Fruit fly (Drosophila melanogaster) whole organism, embryonic: Measurements from ENCODE around the gene Bub1.

Experiments used
- Atf3 ChIP-seq: fragments of 200-800 bp; sonication (Bioruptor generic); optimal IDR thresholded peaks from 3 replicates; lab custom pipeline; 2016; ENCODE audit warnings: missing biosample characterization, missing genetic modification characterization
- CG10209 ChIP-seq: fragments of 200-800 bp; sonication (Bioruptor generic); optimal IDR thresholded peaks from 3 replicates; lab custom pipeline; 2017; ENCODE audit warnings: missing biosample characterization, mild to moderate bottlenecking, missing genetic modification characterization, missing genetic modification reagents
- CG10565 ChIP-seq: fragments of 200-800 bp; sonication (Bioruptor generic); optimal IDR thresholded peaks from 3 replicates; lab custom pipeline; 2016; ENCODE audit warnings: missing biosample characterization, mild to moderate bottlenecking, missing genetic modification characterization
- CG11247 ChIP-seq: fragments of 200-800 bp; sonication (Bioruptor generic); IDR thresholded peaks from 2 replicates; pipeline ENCODE4 v1.3.6; 2022; ENCODE audit warnings: missing biosample characterization, missing genetic modification characterization
- CG11723 ChIP-seq: fragments of 200-800 bp; sonication (Bioruptor generic); optimal IDR thresholded peaks from 2 replicates; lab custom pipeline; 2017; ENCODE audit warnings: missing biosample characterization, mild to moderate bottlenecking, missing genetic modification characterization
- CG12236 ChIP-seq: fragments of 200-800 bp; sonication (Bioruptor generic); optimal IDR thresholded peaks from 2 replicates; lab custom pipeline; 2016; ENCODE audit warnings: missing biosample characterization, missing genetic modification characterization
- CG14667 ChIP-seq: fragments of 200-800 bp; sonication (Bioruptor generic); IDR thresholded peaks from 2 replicates; pipeline ENCODE4 v1.3.6; 2022; ENCODE audit warnings: missing biosample characterization, missing genetic modification characterization
- CG17912 ChIP-seq: fragments of 200-800 bp; sonication (Bioruptor generic); optimal IDR thresholded peaks from 2 replicates; lab custom pipeline; 2018; ENCODE audit warnings: missing biosample characterization, mild to moderate bottlenecking, missing genetic modification characterization
- CG2199 ChIP-seq: fragments of 200-800 bp; sonication (Bioruptor generic); IDR thresholded peaks from 3 replicates; pipeline ENCODE4 v1.3.6; 2022; ENCODE audit warnings: missing biosample characterization, missing genetic modification characterization
- CG2202 ChIP-seq: fragments of 200-800 bp; sonication (Bioruptor generic); optimal IDR thresholded peaks from 2 replicates; lab custom pipeline; 2018; ENCODE audit warnings: missing biosample characterization, mild to moderate bottlenecking, missing genetic modification characterization
- CG30403 ChIP-seq: fragments of 200-800 bp; sonication (Bioruptor generic); optimal IDR thresholded peaks from 3 replicates; lab custom pipeline; 2016; ENCODE audit warnings: missing biosample characterization, missing genetic modification characterization
- CG34422 ChIP-seq: fragments of 200-800 bp; sonication (Bioruptor generic); IDR thresholded peaks from 3 replicates; pipeline ENCODE4 v1.3.6; 2022; ENCODE audit warnings: missing biosample characterization, missing genetic modification characterization
- CG42726 ChIP-seq: fragments of 200-800 bp; sonication (Bioruptor generic); IDR thresholded peaks from 2 replicates; pipeline ENCODE4 v1.3.6; 2022; ENCODE audit warnings: missing biosample characterization, missing genetic modification characterization; ENCODE audit not compliant: partially characterized antibody
- CG6765 ChIP-seq: fragments of 200-800 bp; sonication (Bioruptor generic); optimal IDR thresholded peaks from 3 replicates; lab custom pipeline; 2017; ENCODE audit warnings: missing biosample characterization, mild to moderate bottlenecking, missing genetic modification characterization
- CG8281 ChIP-seq: fragments of 200-800 bp; sonication (Bioruptor generic); optimal IDR thresholded peaks from 2 replicates; lab custom pipeline; 2018; ENCODE audit warnings: missing biosample characterization, mild to moderate bottlenecking, missing genetic modification characterization, moderate library complexity
- CG8924 ChIP-seq: fragments of 200-800 bp; optimal IDR thresholded peaks from 3 replicates; lab custom pipeline; 2019; ENCODE audit warnings: missing biosample characterization, mild to moderate bottlenecking, missing genetic modification characterization, moderate library complexity
- CG9817 ChIP-seq: fragments of 200-800 bp; sonication (Bioruptor generic); optimal IDR thresholded peaks from 2 replicates; lab custom pipeline; 2018; ENCODE audit warnings: missing biosample characterization, mild to moderate bottlenecking, missing genetic modification characterization, moderate library complexity
- D19A ChIP-seq: fragments of 200-800 bp; optimal IDR thresholded peaks from 3 replicates; lab custom pipeline; 2019; ENCODE audit warnings: missing biosample characterization, mild to moderate bottlenecking, missing genetic modification characterization, moderate library complexity
- Doc2 ChIP-seq: fragments of 200-800 bp; sonication (Bioruptor generic); IDR thresholded peaks from 2 replicates; pipeline ENCODE4 v1.3.6; 2022; ENCODE audit warnings: missing biosample characterization, missing genetic modification characterization
- HHEX ChIP-seq: fragments of 200-800 bp; sonication (Bioruptor generic); optimal IDR thresholded peaks from 3 replicates; lab custom pipeline; 2017; ENCODE audit warnings: missing biosample characterization, mild to moderate bottlenecking, missing genetic modification characterization, missing genetic modification reagents
- HLH54F ChIP-seq: fragments of 200-800 bp; sonication (Bioruptor generic); optimal IDR thresholded peaks from 3 replicates; lab custom pipeline; 2016; ENCODE audit warnings: missing biosample characterization, missing genetic modification characterization
- Hr78 ChIP-seq, 2 experiments: fragments of 200-800 bp in 1 of 2; fragments of >200 bp in 1 of 2; sonication (Bioruptor generic) in 1 of 2; optimal IDR thresholded peaks; 2 replicates each; lab custom pipeline; 2017 to 2019; ENCODE audit warnings: missing biosample characterization in 2 of 2, missing genetic modification characterization in 2 of 2, mild to moderate bottlenecking in 1 of 2, moderate library complexity in 1 of 2
- Hsf ChIP-seq: fragments of 200-800 bp; sonication (Bioruptor generic); optimal IDR thresholded peaks from 3 replicates; lab custom pipeline; 2016; ENCODE audit warnings: missing biosample characterization, missing genetic modification characterization
- Jarid2 ChIP-seq: fragments of 200-800 bp; sonication (Bioruptor generic); optimal IDR thresholded peaks from 3 replicates; lab custom pipeline; 2017; ENCODE audit warnings: mild to moderate bottlenecking, missing biosample characterization, missing genetic modification reagents, missing genetic modification characterization
- Lpt ChIP-seq: fragments of >200 bp; optimal IDR thresholded peaks from 2 replicates; lab custom pipeline; 2018; ENCODE audit warnings: missing biosample characterization, missing genetic modification characterization
- Taf1 ChIP-seq: fragments of 200-800 bp; sonication (Bioruptor generic); IDR thresholded peaks from 2 replicates; pipeline ENCODE4 v1.3.6; 2022; ENCODE audit warnings: missing biosample characterization, missing genetic modification characterization
- Trl ChIP-seq, 3 experiments: fragments of >200 bp in 2 of 3; fragments of 200-800 bp in 1 of 3; sonication (Bioruptor generic) in 1 of 3; optimal IDR thresholded peaks; 2 replicates in 1 of 3; 3 replicates in 2 of 3; lab custom pipeline; 2016 to 2017; ENCODE audit warnings: missing biosample characterization in 1 of 3, missing genetic modification characterization in 1 of 3
- Vsx1 ChIP-seq: fragments of 200-800 bp; sonication (Bioruptor generic); optimal IDR thresholded peaks from 2 replicates; lab custom pipeline; 2017; ENCODE audit warnings: missing biosample characterization, mild to moderate bottlenecking, missing genetic modification characterization, missing genetic modification reagents
- Xbp1 ChIP-seq: fragments of 200-800 bp; sonication (Bioruptor generic); optimal IDR thresholded peaks from 3 replicates; lab custom pipeline; 2016; ENCODE audit warnings: missing biosample characterization, mild to moderate bottlenecking, missing genetic modification characterization
- az2 ChIP-seq: fragments of 200-800 bp; sonication (Bioruptor generic); optimal IDR thresholded peaks from 3 replicates; lab custom pipeline; 2016; ENCODE audit warnings: missing biosample characterization, missing genetic modification characterization
- bigmax ChIP-seq: fragments of 200-800 bp; sonication (Bioruptor generic); optimal IDR thresholded peaks from 2 replicates; lab custom pipeline; 2018; ENCODE audit warnings: missing biosample characterization, mild to moderate bottlenecking, missing genetic modification characterization
- cwo ChIP-seq: fragments of 200-800 bp; sonication (Bioruptor generic); optimal IDR thresholded peaks from 3 replicates; lab custom pipeline; 2017; ENCODE audit warnings: missing biosample characterization, missing genetic modification characterization, mild to moderate bottlenecking, moderate library complexity, missing genetic modification reagents
- emc ChIP-seq: fragments of 200-800 bp; sonication (Bioruptor generic); optimal IDR thresholded peaks from 2 replicates; lab custom pipeline; 2016; ENCODE audit warnings: missing biosample characterization, missing genetic modification characterization
- eve ChIP-seq, 2 experiments: fragments of >200 bp; optimal IDR thresholded peaks; 2 replicates each; lab custom pipeline; 2017; ENCODE audit warnings: missing biosample characterization in 2 of 2, missing genetic modification characterization in 2 of 2
- gcm2 ChIP-seq: fragments of 200-800 bp; sonication (Bioruptor generic); optimal IDR thresholded peaks from 2 replicates; lab custom pipeline; 2016; ENCODE audit warnings: missing biosample characterization, missing genetic modification characterization
- gsb ChIP-seq: fragments of 200-800 bp; sonication (Bioruptor generic); IDR thresholded peaks from 2 replicates; pipeline ENCODE4 v1.3.6; 2022; ENCODE audit warnings: missing biosample characterization, missing genetic modification characterization
- hkb ChIP-seq, 2 experiments: fragments of 200-800 bp in 1 of 2; fragments of >200 bp in 1 of 2; sonication (Bioruptor generic) in 1 of 2; IDR thresholded peaks in 1 of 2; optimal IDR thresholded peaks in 1 of 2; 2 replicates each; pipeline versions ENCODE4 v1.3.6 to Lab custom; 2017 to 2022; ENCODE audit warnings: missing biosample characterization in 1 of 2, missing genetic modification characterization in 1 of 2
- lbe ChIP-seq: fragments of 200-800 bp; sonication (Bioruptor generic); optimal IDR thresholded peaks from 2 replicates; lab custom pipeline; 2016; ENCODE audit warnings: missing biosample characterization, mild to moderate bottlenecking, missing genetic modification characterization
- otp ChIP-seq: fragments of 200-800 bp; sonication (Bioruptor generic); IDR thresholded peaks from 3 replicates; pipeline ENCODE4, ENCODE4 v1.3.6; 2022; ENCODE audit warnings: missing biosample characterization, missing genetic modification characterization
- ro ChIP-seq: fragments of 200-800 bp; sonication (Bioruptor generic); IDR thresholded peaks from 2 replicates; pipeline ENCODE4 v1.3.6; 2022; ENCODE audit warnings: missing biosample characterization, missing genetic modification characterization
- scrt ChIP-seq: fragments of 200-800 bp; sonication (Bioruptor generic); optimal IDR thresholded peaks from 2 replicates; lab custom pipeline; 2018; ENCODE audit warnings: missing biosample characterization, mild to moderate bottlenecking, missing genetic modification characterization, moderate library complexity
- seq ChIP-seq: fragments of 200-800 bp; sonication (Bioruptor generic); IDR thresholded peaks from 2 replicates; pipeline ENCODE4 v1.3.6; 2022; ENCODE audit warnings: missing biosample characterization, missing genetic modification characterization
- sisA ChIP-seq: fragments of 200-800 bp; sonication (Bioruptor generic); IDR thresholded peaks from 2 replicates; pipeline ENCODE4 v1.3.6; 2022; ENCODE audit warnings: missing biosample characterization, missing genetic modification characterization
- slou ChIP-seq: fragments of 200-800 bp; sonication (Bioruptor generic); optimal IDR thresholded peaks from 3 replicates; lab custom pipeline; 2016; ENCODE audit warnings: missing biosample characterization, missing genetic modification characterization
- tin ChIP-seq: fragments of 200-800 bp; sonication (Bioruptor generic); optimal IDR thresholded peaks from 3 replicates; lab custom pipeline; 2016; ENCODE audit warnings: missing biosample characterization, missing genetic modification characterization
- tna ChIP-seq: fragments of 200-800 bp; sonication (Bioruptor generic); IDR thresholded peaks from 2 replicates; pipeline ENCODE4 v1.3.6; 2022; ENCODE audit warnings: missing biosample characterization, missing genetic modification characterization; ENCODE audit not compliant: partially characterized antibody
- trh ChIP-seq: fragments of 200-800 bp; sonication (Bioruptor generic); optimal IDR thresholded peaks from 2 replicates; lab custom pipeline; 2016; ENCODE audit warnings: missing biosample characterization, missing genetic modification characterization
- wor ChIP-seq: fragments of 200-800 bp; sonication (Bioruptor generic); IDR thresholded peaks from 2 replicates; pipeline ENCODE4 v1.3.6; 2022; ENCODE audit warnings: missing biosample characterization, missing genetic modification characterization
- zf30C ChIP-seq: fragments of 200-800 bp; sonication (Bioruptor generic); optimal IDR thresholded peaks from 3 replicates; lab custom pipeline; 2018; ENCODE audit warnings: missing biosample characterization, mild to moderate bottlenecking, missing genetic modification characterization

Gene Bub1

dm6 chr2L:5298978-5299627 is 20.4 kb downstream of the Bub1 start (continued):
- peak; percentile 18 for TF ChIP-seq trh (GFP tag; lab: Kevin White, UChicago)
- peak; percentile 40 for TF ChIP-seq CG12236
- peak; percentile 68 for TF ChIP-seq CG9817
- peak; percentile 52; the same call in 1 of the 3 replicates for TF ChIP-seq CG34422 (GFP tag; lab: Robert Waterston, UW)
- peak; percentile 83 for TF ChIP-seq CG10209 (GFP tag; lab: Kevin White, UChicago)
- TF ChIP-seq CG8924 (tag; lab: Kevin White, UChicago): peak; percentile 91
- peak; percentile 84 for TF ChIP-seq CG2202
- no peak for TF ChIP-seq emc
- TF ChIP-seq Vsx1 (GFP tag; lab: Kevin White, UChicago): peak; percentile 51
- peak; percentile 70 for TF ChIP-seq gcm2
- TF ChIP-seq Hsf (GFP tag; lab: Kevin White, UChicago): peak; percentile 67
- TF ChIP-seq CG30403 (GFP tag; lab: Kevin White, UChicago): peak; percentile 86
- TF ChIP-seq CG6765: no peak
- TF ChIP-seq Lpt (GFP tag; lab: Kevin White, UChicago): no peak
- TF ChIP-seq otp (GFP tag; lab: Robert Waterston, UW): peak; percentile 86
- TF ChIP-seq CG14667 (GFP tag; lab: Robert Waterston, UW): peak; percentile 46
- TF ChIP-seq ro (GFP tag; lab: Robert Waterston, UW): peak; percentile 25; the same call in 1 of the 2 replicates
- no peak for TF ChIP-seq Doc2 (GFP tag; lab: Robert Waterston, UW)
- TF ChIP-seq CG42726: no peak
- no peak for TF ChIP-seq Trl (optimal IDR thresholded peaks at IDR 0.05; lab: Kevin White, UChicago)
- TF ChIP-seq Trl (GFP tag; optimal IDR thresholded peaks at IDR 0.05; lab: Kevin White, UChicago): no peak
- peak in 1 of 2 experiments; percentile 93 for TF ChIP-seq eve (GFP tag; optimal IDR thresholded peaks at IDR 0.05; lab: Kevin White, UChicago)
- TF ChIP-seq tna (GFP tag; lab: Robert Waterston, UW): no peak
- TF ChIP-seq tin (GFP tag; lab: Kevin White, UChicago): peak; percentile 82
- peak; percentile 54 for TF ChIP-seq CG8281 (tag; lab: Kevin White, UChicago)
- TF ChIP-seq CG2199: no peak
- peak; percentile 60 for TF ChIP-seq scrt (GFP tag; lab: Kevin White, UChicago)
- peak; percentile 85 for TF ChIP-seq sisA
- peak; percentile 87 for TF ChIP-seq seq
- TF ChIP-seq az2 (GFP tag; lab: Kevin White, UChicago): peak; percentile 84
- TF ChIP-seq Hr78 (GFP tag; optimal IDR thresholded peaks at IDR 0.05; lab: Kevin White, UChicago): peak in 1 of 2 experiments; percentile 78
- peak; percentile 57; the same call in 1 of the 2 replicates for TF ChIP-seq CG11247
- TF ChIP-seq lbe (GFP tag; lab: Kevin White, UChicago): peak; percentile 67
- TF ChIP-seq Atf3 (GFP tag; lab: Kevin White, UChicago): peak; percentile 49
- no peak for TF ChIP-seq hkb (optimal IDR thresholded peaks at IDR 0.05; lab: Kevin White, UChicago)
- peak; percentile 84 for TF ChIP-seq hkb (GFP tag; IDR thresholded peaks at IDR 0.05; lab: Robert Waterston, UW)
- peak; percentile 22 for TF ChIP-seq CG10565 (GFP tag; lab: Kevin White, UChicago)
- TF ChIP-seq HHEX (GFP tag; lab: Kevin White, UChicago): peak; percentile 69
- TF ChIP-seq bigmax (GFP tag; lab: Kevin White, UChicago): no peak
- peak; percentile 81 for TF ChIP-seq CG11723 (GFP tag; lab: Kevin White, UChicago)
- no peak for TF ChIP-seq slou (GFP tag; lab: Kevin White, UChicago)
- peak; percentile 52 for TF ChIP-seq Jarid2 (GFP tag; lab: Kevin White, UChicago)
- peak; percentile 46 for TF ChIP-seq HLH54F (GFP tag; lab: Kevin White, UChicago)
- no peak for TF ChIP-seq zf30C (GFP tag; lab: Kevin White, UChicago)
- TF ChIP-seq CG17912 (GFP tag; lab: Kevin White, UChicago): no peak
- no peak for TF ChIP-seq gsb (GFP tag; lab: Robert Waterston, UW)
- peak; percentile 81 for TF ChIP-seq wor
- peak; percentile 40; the same call in 1 of the 2 replicates for TF ChIP-seq Taf1 (GFP tag; lab: Robert Waterston, UW)
- peak; percentile 83 for TF ChIP-seq D19A (tag; lab: Kevin White, UChicago)
- peak; percentile 76 for TF ChIP-seq cwo (GFP tag; lab: Kevin White, UChicago)
- TF ChIP-seq Xbp1 (GFP tag; lab: Kevin White, UChicago): peak; percentile 76
